Fruit fly (Drosophila melanogaster): ENCODE measurements around the gene Ugt36D1.

The Ugt36D1 gene

DNA sequence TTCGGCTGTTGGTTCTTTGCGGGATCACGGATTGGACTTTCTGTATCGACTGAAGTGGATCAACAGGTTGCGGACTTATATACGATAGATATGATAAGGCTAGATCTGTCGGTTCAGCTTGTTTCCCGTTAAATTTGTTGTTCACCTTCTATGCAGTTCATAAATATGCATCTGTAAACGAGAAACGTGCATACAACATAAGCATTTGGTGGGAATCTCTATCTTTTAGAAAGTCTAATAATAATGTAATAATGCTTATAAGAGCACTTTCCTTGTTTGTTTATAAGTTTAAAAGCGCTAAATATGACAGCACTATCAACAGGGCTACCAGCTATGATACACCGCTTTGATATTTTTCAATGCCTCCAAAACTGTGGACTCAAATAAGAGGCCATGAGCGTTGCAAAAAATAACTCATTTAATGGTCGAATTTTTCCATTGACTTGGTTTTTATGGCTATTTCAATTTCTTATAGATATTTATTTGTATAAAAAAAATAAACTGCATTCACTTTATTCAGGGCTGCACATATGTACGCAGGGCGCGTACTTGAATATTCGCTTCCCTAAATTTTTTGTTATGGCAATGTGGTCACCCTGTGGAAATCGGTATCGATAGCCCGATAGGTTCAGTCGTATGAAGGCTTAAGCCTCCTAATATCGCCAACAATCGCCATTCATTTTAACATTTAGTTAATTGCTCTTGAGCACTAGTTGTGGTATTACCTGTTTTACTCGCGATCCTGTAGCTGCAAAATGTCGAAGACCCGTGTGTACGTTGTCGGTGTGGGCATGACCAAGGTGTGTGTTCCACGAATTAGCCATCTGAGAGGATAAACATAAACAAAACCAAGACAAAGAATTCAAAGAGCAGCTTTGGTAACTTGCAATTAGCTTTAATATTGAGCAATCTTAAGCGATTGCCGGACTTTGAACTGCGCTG, 7.5 kb downstream of the Ugt36D1 start, which contains the start of the genes CG17597 and ScpX:
Gene CG17597, minus strand, starts transcription at position 567 of the 942 bp plus-strand sequence.
Gene ScpX, plus strand, starts transcription at position 643 of the 942 bp plus-strand sequence.
- TF ChIP-seq sage (GFP tag; optimal IDR thresholded peaks at IDR 0.05) (peak; percentile 24), Hr78 (GFP tag; optimal IDR thresholded peaks at IDR 0.05) (no peak), sv (GFP tag; optimal IDR thresholded peaks at IDR 0.05) (peak; percentile 46), Sp1 (GFP tag; optimal IDR thresholded peaks at IDR 0.05) (peak; percentile 53), GATAd (GFP tag; optimal IDR thresholded peaks at IDR 0.05) (no peak), Rel (GFP tag; optimal IDR thresholded peaks at IDR 0.05) (no peak), Rel (tag; optimal IDR thresholded peaks at IDR 0.05) (peak; percentile 34), OdsH (GFP tag; optimal IDR thresholded peaks at IDR 0.05) (peak; percentile 42), pan (optimal IDR thresholded peaks at IDR 0.05) (no peak), CG32264 (GFP tag; optimal IDR thresholded peaks at IDR 0.05) (no peak), lola (GFP tag; optimal IDR thresholded peaks at IDR 0.05) (no peak), usp (GFP tag; optimal IDR thresholded peaks at IDR 0.05) (no peak), Mio (GFP tag; optimal IDR thresholded peaks at IDR 0.05) (no peak), Hnf4 (GFP tag; optimal IDR thresholded peaks at IDR 0.05) (peak; percentile 72), h (GFP tag; optimal IDR thresholded peaks at IDR 0.05) (peak; percentile 74), fru (GFP tag; optimal IDR thresholded peaks at IDR 0.05) (peak; percentile 61), dsf (GFP tag; optimal IDR thresholded peaks at IDR 0.05; ENCODE audit: borderline replicate concordance) (peak; percentile 49), CG9705 (GFP tag; optimal IDR thresholded peaks at IDR 0.05) (peak; percentile 56), tai (GFP tag; optimal IDR thresholded peaks at IDR 0.05) (no peak), Myc (optimal IDR thresholded peaks at IDR 0.05) (peak; percentile 100), dl (GFP tag; optimal IDR thresholded peaks at IDR 0.05; ENCODE audit: insufficient read depth in 1 of 2, partially characterized antibody in 2 of 2) (no peak), br (GFP tag; optimal IDR thresholded peaks at IDR 0.05) (peak; percentile 63), brk (GFP tag; optimal IDR thresholded peaks at IDR 0.05) (no peak), Dfd (GFP tag; optimal IDR thresholded peaks at IDR 0.05) (no peak), HLH106 (tag; optimal IDR thresholded peaks at IDR 0.05) (peak; percentile 73), Jra (GFP tag; optimal IDR thresholded peaks at IDR 0.05) (peak; percentile 16), rgr (GFP tag; optimal IDR thresholded peaks at IDR 0.05) (peak; percentile 55), psq (GFP tag; optimal IDR thresholded peaks at IDR 0.05) (peak; percentile 43), woc (GFP tag; optimal IDR thresholded peaks at IDR 0.05) (peak; percentile 90), jim (GFP tag; optimal IDR thresholded peaks at IDR 0.05) (no peak), Dif (GFP tag; optimal IDR thresholded peaks at IDR 0.05; ENCODE audit: partially characterized antibody) (peak; percentile 71), CrebA (GFP tag; optimal IDR thresholded peaks at IDR 0.05; ENCODE audit: borderline replicate concordance) (no peak), Vsx2 (GFP tag; optimal IDR thresholded peaks at IDR 0.05; ENCODE audit: partially characterized antibody) (peak; percentile 95), foxo (GFP tag; optimal IDR thresholded peaks at IDR 0.05) (peak in 1 of 2 experiments; percentile 76), dmrt93B (GFP tag; optimal IDR thresholded peaks at IDR 0.05) (no peak), ey (GFP tag; optimal IDR thresholded peaks at IDR 0.05) (peak; percentile 54), N (GFP tag; optimal IDR thresholded peaks at IDR 0.05) (no peak), Abd-B (GFP tag; optimal IDR thresholded peaks at IDR 0.05) (no peak), Hr83 (GFP tag; optimal IDR thresholded peaks at IDR 0.05; ENCODE audit: poor library complexity, severe bottlenecking) (no peak)

DNA sequence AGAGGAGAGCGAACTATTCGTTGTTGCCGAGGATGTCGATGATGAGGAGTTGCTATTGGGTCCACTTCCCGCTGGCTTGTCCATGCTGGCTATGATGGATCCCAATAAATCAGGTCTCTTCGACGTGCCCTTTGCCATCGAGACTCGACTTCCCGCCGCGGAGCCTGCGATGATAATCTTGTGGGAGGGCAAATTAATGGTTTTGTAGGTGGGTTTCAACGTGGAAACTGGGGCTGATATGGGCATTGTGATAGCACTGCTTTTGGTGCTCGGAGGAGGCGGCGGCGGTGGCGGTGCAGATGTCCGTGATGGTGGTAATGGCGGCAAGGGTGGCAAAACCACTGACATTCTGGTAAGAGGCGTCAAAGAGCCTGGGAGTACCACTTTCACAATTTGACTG, 11.2 kb downstream of the Ugt36D1 start:
- no peak for TF ChIP-seq foxo (GFP tag; optimal IDR thresholded peaks at IDR 0.05)
- TF ChIP-seq pan (optimal IDR thresholded peaks at IDR 0.05): no peak
- no peak for TF ChIP-seq CG9705 (GFP tag; optimal IDR thresholded peaks at IDR 0.05)
- no peak for TF ChIP-seq CG32264 (GFP tag; optimal IDR thresholded peaks at IDR 0.05)
- TF ChIP-seq sv (GFP tag; optimal IDR thresholded peaks at IDR 0.05): no peak
- TF ChIP-seq Hr83 (GFP tag; optimal IDR thresholded peaks at IDR 0.05; ENCODE audit: poor library complexity, severe bottlenecking): no peak
- TF ChIP-seq lola (GFP tag; optimal IDR thresholded peaks at IDR 0.05): no peak
- no peak for TF ChIP-seq dmrt93B (GFP tag; optimal IDR thresholded peaks at IDR 0.05)
- no peak for TF ChIP-seq psq (GFP tag; optimal IDR thresholded peaks at IDR 0.05)
- TF ChIP-seq Hr78 (GFP tag; optimal IDR thresholded peaks at IDR 0.05): no peak
- no peak for TF ChIP-seq Dif (GFP tag; optimal IDR thresholded peaks at IDR 0.05; ENCODE audit: partially characterized antibody)
- no peak for TF ChIP-seq Sp1 (GFP tag; optimal IDR thresholded peaks at IDR 0.05)
- TF ChIP-seq dsf (GFP tag; optimal IDR thresholded peaks at IDR 0.05; ENCODE audit: borderline replicate concordance): no peak
- no peak for TF ChIP-seq OdsH (GFP tag; optimal IDR thresholded peaks at IDR 0.05)
- TF ChIP-seq Mio (GFP tag; optimal IDR thresholded peaks at IDR 0.05): no peak
